Worm (Caenorhabditis elegans): ENCODE data around the gene F46H5.4.

Gene F46H5.4

ce11 chrX:7199831-7200414 lies 54.5 kb downstream of the F46H5.4 start, which contains the start of gene C55B6.1 (continued):
- TF ChIP-seq hsf-1 (GFP tag; IDR thresholded peaks at IDR 0.05) (0 out of 2 replicates have a peak, but pooled peaks have one; percentile 26), zim-3 (tag; optimal IDR thresholded peaks at IDR 0.05) (no peak), aptf-2 (GFP tag; conservative IDR thresholded peaks at IDR 0.05) (0 out of 2 replicates have a peak, but pooled peaks have one; percentile 18), ztf-6 (GFP tag; IDR thresholded peaks at IDR 0.05) (no peak), sptf-2 (GFP tag; optimal IDR thresholded peaks at IDR 0.05) (no peak), F10E7.11 (tag; optimal IDR thresholded peaks at IDR 0.05) (no peak), snpc-1.3 (tag; optimal IDR thresholded peaks at IDR 0.05; ENCODE audit: insufficient read depth) (no peak), mes-4 (tag; optimal IDR thresholded peaks at IDR 0.05) (no peak), egrh-3 (GFP tag; IDR thresholded peaks at IDR 0.05) (no peak), nhr-120 (GFP tag; IDR thresholded peaks at IDR 0.05) (no peak), ceh-100 (GFP tag; IDR thresholded peaks at IDR 0.05) (no peak), fkh-3 (tag; optimal IDR thresholded peaks at IDR 0.05) (no peak), xnd-1 (tag; optimal IDR thresholded peaks at IDR 0.05) (no peak), nhr-179 (tag; optimal IDR thresholded peaks at IDR 0.05) (no peak), lin-54 (GFP tag; optimal IDR thresholded peaks at IDR 0.05) (no peak), attf-5 (GFP tag; optimal IDR thresholded peaks at IDR 0.05) (no peak), let-526 (GFP tag; IDR thresholded peaks at IDR 0.05) (no peak), madf-6 (GFP tag; IDR thresholded peaks at IDR 0.05) (peak; percentile 39; the same call in 1 of the 2 replicates), lir-1 (GFP tag; conservative IDR thresholded peaks at IDR 0.05) (no peak), pha-4 (tag; optimal IDR thresholded peaks at IDR 0.05) (no peak), ama-1 (optimal IDR thresholded peaks at IDR 0.05) (no peak), ama-1 (GFP tag; optimal IDR thresholded peaks at IDR 0.05) (no peak), mxl-1 (tag; optimal IDR thresholded peaks at IDR 0.05) (no peak), madf-8 (GFP tag; conservative IDR thresholded peaks at IDR 0.05) (peak; percentile 22), tlf-1 (GFP tag; optimal IDR thresholded peaks at IDR 0.05) (no peak), lin-40 (tag; optimal IDR thresholded peaks at IDR 0.05) (no peak), pbrm-1 (GFP tag; IDR thresholded peaks at IDR 0.05) (no peak), attf-3 (GFP tag; conservative IDR thresholded peaks at IDR 0.05) (no peak), madf-3 (GFP tag; IDR thresholded peaks at IDR 0.05) (no peak), nhr-90 (tag; optimal IDR thresholded peaks at IDR 0.05) (no peak), hrde-1 (tag; optimal IDR thresholded peaks at IDR 0.05; ENCODE audit: borderline replicate concordance) (no peak), hmg-20 (GFP tag; IDR thresholded peaks at IDR 0.05) (no peak), mcd-1 (GFP tag; IDR thresholded peaks at IDR 0.05) (no peak), zfh-2 (GFP tag; conservative IDR thresholded peaks at IDR 0.05) (no peak), rcor-1 (GFP tag; IDR thresholded peaks at IDR 0.05) (no peak), lin-26 (GFP tag; IDR thresholded peaks at IDR 0.05) (no peak), hmg-1.2 (GFP tag; IDR thresholded peaks at IDR 0.05) (peak; percentile 49), F55B11.4 (tag; optimal IDR thresholded peaks at IDR 0.05; ENCODE audit: borderline replicate concordance, insufficient read depth) (no peak), cebp-1 (GFP tag; IDR thresholded peaks at IDR 0.05) (no peak), cebp-1 (tag; optimal IDR thresholded peaks at IDR 0.05) (no peak)
